2 worm cellular contexts compared by ENCODE assay signal in the genomic region with DNA sequence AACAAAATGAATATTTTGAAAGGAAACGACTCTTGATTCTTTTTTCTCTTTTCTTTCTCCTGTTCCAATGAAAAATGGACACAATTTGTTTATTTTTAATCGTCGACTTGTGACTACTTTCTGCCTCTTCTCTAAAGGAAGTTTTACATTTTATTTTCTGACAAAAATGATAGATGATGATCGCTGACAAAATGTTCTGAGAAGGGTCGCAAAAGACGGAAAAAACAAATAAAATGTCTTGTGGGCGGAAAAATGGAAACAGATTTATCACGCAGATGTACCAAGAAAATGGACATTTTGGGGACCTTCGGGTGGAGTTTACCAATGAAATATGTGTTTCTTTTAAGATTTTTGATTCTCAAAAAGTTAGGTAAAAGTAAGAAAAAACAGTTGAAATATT.
A peak's percentile ranks its signal among the peaks of the same experiment; 100 is the strongest.
TF ChIP-seq lines count a peak whose summit lies in the region.

No protein-coding gene starts in this region.

TF ChIP-seq in whole organism, L2 larva, 48 proteins besides CTCF, POLR2A, EP300 and RAD21:
- TF ChIP-seq lin-11 (tag; optimal IDR thresholded peaks at IDR 0.05; lab: Kevin White, UChicago) (no peak), mab-5 (tag; optimal IDR thresholded peaks at IDR 0.05; lab: Kevin White, UChicago) (peak; percentile 66), lin-39 (tag; optimal IDR thresholded peaks at IDR 0.05; lab: Kevin White, UChicago) (no peak), dmd-4 (tag; optimal IDR thresholded peaks at IDR 0.05; lab: Kevin White, UChicago) (no peak), elt-1 (tag; optimal IDR thresholded peaks at IDR 0.05; lab: Kevin White, UChicago) (no peak), ceh-16 (tag; optimal IDR thresholded peaks at IDR 0.05; lab: Kevin White, UChicago) (no peak), nhr-12 (tag; optimal IDR thresholded peaks at IDR 0.05; lab: Kevin White, UChicago) (no peak), ceh-82 (tag; optimal IDR thresholded peaks at IDR 0.05; lab: Kevin White, UChicago) (no peak), egl-27 (tag; optimal IDR thresholded peaks at IDR 0.05; lab: Kevin White, UChicago) (no peak), elt-3 (tag; optimal IDR thresholded peaks at IDR 0.05; lab: Kevin White, UChicago) (no peak), unc-55 (GFP tag; optimal IDR thresholded peaks at IDR 0.05; lab: Kevin White, UChicago) (peak; percentile 37), ZK546.5 (tag; optimal IDR thresholded peaks at IDR 0.05; lab: Kevin White, UChicago) (no peak), aly-2 (tag; optimal IDR thresholded peaks at IDR 0.05; lab: Kevin White, UChicago) (no peak), nhr-129 (tag; optimal IDR thresholded peaks at IDR 0.05; lab: Kevin White, UChicago) (no peak), unc-62 (GFP tag; optimal IDR thresholded peaks at IDR 0.05; lab: Kevin White, UChicago) (no peak), lsy-2 (tag; optimal IDR thresholded peaks at IDR 0.05; lab: Kevin White, UChicago) (no peak), skn-1 (tag; optimal IDR thresholded peaks at IDR 0.05; lab: Kevin White, UChicago) (no peak)

TF ChIP-seq in whole organism, L3 larva, 47 proteins besides CTCF, POLR2A, EP300 and RAD21:
- TF ChIP-seq lin-39 (tag; optimal IDR thresholded peaks at IDR 0.05; lab: Kevin White, UChicago), result peak; percentile 55
- no peak for TF ChIP-seq eor-1 (tag; optimal IDR thresholded peaks at IDR 0.05; lab: Kevin White, UChicago)
- no peak for TF ChIP-seq fos-1 (tag; optimal IDR thresholded peaks at IDR 0.05; lab: Kevin White, UChicago)
- no peak for TF ChIP-seq snpc-4 (tag; optimal IDR thresholded peaks at IDR 0.05; lab: Kevin White, UChicago)
- no peak for TF ChIP-seq nhr-12 (tag; optimal IDR thresholded peaks at IDR 0.05; lab: Kevin White, UChicago)
- TF ChIP-seq pha-4 (tag; optimal IDR thresholded peaks at IDR 0.05; lab: Kevin White, UChicago), result no peak
- TF ChIP-seq R02D3.7 (tag; optimal IDR thresholded peaks at IDR 0.05; lab: Kevin White, UChicago), result no peak
